Fruit fly (Drosophila melanogaster) Kc167 (cell line): ENCODE results near the gene Mrm2.

Source experiments
- Myc ChIP-seq: fragments of >200 bp; optimal IDR thresholded peaks from 2 replicates; lab custom pipeline; 2017; ENCODE audit warnings: missing external identifiers
- Sin3A ChIP-seq: fragments of >200 bp; optimal IDR thresholded peaks from 2 replicates; lab custom pipeline; 2018; ENCODE audit warnings: missing external identifiers
- h ChIP-seq: fragments of >200 bp; optimal IDR thresholded peaks from 3 replicates; lab custom pipeline; 2018; ENCODE audit warnings: missing external identifiers
- insv ChIP-seq: fragments of >200 bp; optimal IDR thresholded peaks from 3 replicates; lab custom pipeline; 2018; ENCODE audit warnings: missing external identifiers
- psq ChIP-seq: fragments of >200 bp; optimal IDR thresholded peaks from 2 replicates; lab custom pipeline; 2017; ENCODE audit warnings: missing external identifiers
- ttk ChIP-seq: sonication (Bioruptor generic); optimal IDR thresholded peaks from 2 replicates; lab custom pipeline; 2017; ENCODE audit warnings: missing external identifiers

Mrm2 gene

dm6 chr3R:19860996-19861719, at the start of gene Mrm2, which contains the start of gene Ire1:
Gene Mrm2, plus strand, starts transcription at chr3R:19861610.
Gene Ire1, minus strand, starts transcription at chr3R:19861291.
- TF ChIP-seq ttk (no peak), insv (lab: Kevin White, UChicago) (no peak), h (lab: Kevin White, UChicago) (no peak), psq (lab: Kevin White, UChicago) (no peak), Sin3A (lab: Kevin White, UChicago) (no peak), Myc (lab: Kevin White, UChicago) (no peak)

- TF ChIP-seq insv (lab: Kevin White, UChicago) (no peak), ttk (no peak), Myc (lab: Kevin White, UChicago) (no peak), h (lab: Kevin White, UChicago) (no peak), Sin3A (lab: Kevin White, UChicago) (no peak), psq (lab: Kevin White, UChicago) (no peak)
Measured at dm6 chr3R:19812472-19812871, 48.9 kb upstream of the Mrm2 start.

dm6 chr3R:19813217-19813616, 48.2 kb upstream of the Mrm2 start:
- TF ChIP-seq Myc (lab: Kevin White, UChicago) = no peak
- TF ChIP-seq ttk = no peak
- no peak for TF ChIP-seq psq (lab: Kevin White, UChicago)
- no peak for TF ChIP-seq insv (lab: Kevin White, UChicago)
- no peak for TF ChIP-seq Sin3A (lab: Kevin White, UChicago)
- no peak for TF ChIP-seq h (lab: Kevin White, UChicago)

DNA sequence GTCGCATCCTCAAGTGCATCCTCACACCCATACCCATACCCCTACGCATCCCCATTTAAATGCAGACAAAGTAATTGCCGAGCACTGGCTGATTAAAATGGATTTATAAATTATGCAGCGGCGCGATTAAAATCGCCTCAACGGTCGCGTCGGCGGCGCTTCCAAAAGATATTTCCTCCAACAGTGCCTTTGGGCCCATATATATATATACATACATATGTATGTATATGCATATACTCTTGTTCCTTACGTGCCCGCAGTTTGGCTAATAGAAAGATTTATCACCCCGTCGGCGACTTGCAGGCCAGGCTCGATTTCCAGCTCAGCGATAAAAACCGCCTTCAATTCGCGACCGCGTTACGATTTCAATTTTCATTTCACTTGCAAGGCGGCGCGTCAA, 44.7 kb upstream of the Mrm2 start:
- no peak for TF ChIP-seq Myc (lab: Kevin White, UChicago)
- no peak for TF ChIP-seq Sin3A (lab: Kevin White, UChicago)
- no peak for TF ChIP-seq psq (lab: Kevin White, UChicago)

- no peak for TF ChIP-seq insv (lab: Kevin White, UChicago)
- no peak for TF ChIP-seq h (lab: Kevin White, UChicago)
- no peak for TF ChIP-seq Myc (lab: Kevin White, UChicago)
- no peak for TF ChIP-seq ttk
- TF ChIP-seq psq (lab: Kevin White, UChicago) = no peak
- no peak for TF ChIP-seq Sin3A (lab: Kevin White, UChicago)
Measured at dm6 chr3R:19820994-19821393, 40.4 kb upstream of the Mrm2 start.

DNA sequence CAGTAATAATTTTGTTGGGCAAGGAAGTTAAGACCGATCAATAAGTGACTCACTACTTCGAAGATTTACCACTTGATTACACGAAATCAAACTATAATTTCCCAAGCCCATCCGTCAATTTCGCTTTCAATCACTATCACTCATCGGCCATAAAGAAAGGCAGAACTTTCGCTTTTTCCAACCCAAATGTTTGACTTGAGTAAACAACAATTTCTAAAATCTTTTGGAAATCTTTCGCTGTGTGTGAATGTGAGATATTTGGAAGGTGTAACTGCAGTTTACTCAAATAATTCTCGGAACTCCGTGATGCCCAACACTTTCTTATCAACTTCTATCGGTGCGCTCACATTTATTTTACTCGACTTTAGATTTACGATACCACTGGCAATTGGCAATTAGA, 39.3 kb upstream of the Mrm2 start:
- no peak for TF ChIP-seq Sin3A (lab: Kevin White, UChicago)
- TF ChIP-seq ttk = no peak

- TF ChIP-seq h (lab: Kevin White, UChicago) = no peak
- no peak for TF ChIP-seq Myc (lab: Kevin White, UChicago)
- no peak for TF ChIP-seq ttk
- no peak for TF ChIP-seq Sin3A (lab: Kevin White, UChicago)
- no peak for TF ChIP-seq psq (lab: Kevin White, UChicago)
- TF ChIP-seq insv (lab: Kevin White, UChicago) = no peak
Measured at dm6 chr3R:19824480-19824879, 36.9 kb upstream of the Mrm2 start.

DNA sequence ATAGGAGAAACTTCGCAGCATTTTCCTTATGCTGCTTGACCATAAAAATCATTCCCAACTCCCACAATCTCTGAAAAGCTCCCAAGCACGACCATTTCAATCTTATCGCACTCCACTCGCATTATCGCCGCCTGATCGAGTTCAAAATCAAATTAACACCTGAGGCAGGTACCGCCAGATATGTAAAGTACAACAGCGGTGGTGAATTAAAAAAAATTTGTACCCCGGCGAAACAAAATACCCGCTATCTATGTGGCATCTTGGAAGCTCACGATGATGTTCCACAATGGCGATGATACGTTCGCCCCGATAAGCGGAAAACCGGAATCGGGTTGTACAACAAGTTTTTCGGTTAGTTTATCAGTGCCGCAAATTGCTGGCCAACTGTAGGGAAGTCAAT, 35.1 kb upstream of the Mrm2 start:
- no peak for TF ChIP-seq h (lab: Kevin White, UChicago)

dm6 chr3R:19826806-19827328, 34.5 kb upstream of the Mrm2 start:
- TF ChIP-seq psq (lab: Kevin White, UChicago) (no peak), ttk (no peak), insv (lab: Kevin White, UChicago) (no peak), Myc (lab: Kevin White, UChicago) (no peak)

DNA sequence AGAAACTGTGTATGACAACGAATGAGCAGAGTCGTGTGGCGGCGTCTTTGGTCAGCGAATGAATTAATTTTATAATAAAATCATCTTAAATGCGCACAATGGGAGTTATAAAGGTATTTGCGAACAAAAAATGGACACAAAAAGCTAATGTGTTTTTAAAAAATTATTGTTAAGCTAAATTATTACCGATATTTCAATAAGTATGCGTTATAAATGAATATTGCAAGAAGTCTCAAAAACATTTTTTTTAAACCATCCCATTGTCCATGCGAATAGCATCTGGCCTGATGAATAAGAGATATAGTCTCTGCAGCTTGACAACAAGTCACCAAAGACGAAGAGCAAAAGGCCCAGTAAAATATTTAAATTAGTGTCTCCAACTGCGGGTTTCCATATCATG, 30.4 kb upstream of the Mrm2 start:
- no peak for TF ChIP-seq insv (lab: Kevin White, UChicago)
- no peak for TF ChIP-seq h (lab: Kevin White, UChicago)

DNA sequence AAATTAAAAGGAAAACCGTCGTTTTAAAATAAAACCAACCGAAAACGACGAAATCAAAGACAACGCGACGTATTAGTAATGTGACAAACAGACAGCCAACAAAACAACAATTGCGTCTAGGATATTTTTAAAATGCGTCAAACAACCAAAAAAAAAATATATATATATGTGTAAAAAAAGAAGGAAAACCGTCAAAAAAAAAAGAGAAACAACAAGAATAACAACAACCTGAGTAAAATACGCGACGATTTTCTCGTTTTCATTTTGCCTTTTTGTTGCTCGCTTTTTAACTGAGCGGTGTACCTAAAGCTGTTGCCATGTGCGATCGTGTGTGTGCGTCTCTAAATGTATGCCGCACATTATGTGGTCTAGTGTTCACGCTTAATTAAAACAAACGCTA, 27.9 kb upstream of the Mrm2 start:
- TF ChIP-seq insv (lab: Kevin White, UChicago) (no peak), psq (lab: Kevin White, UChicago) (no peak), ttk (no peak), h (lab: Kevin White, UChicago) (no peak), Myc (lab: Kevin White, UChicago) (no peak), Sin3A (lab: Kevin White, UChicago) (no peak)

DNA sequence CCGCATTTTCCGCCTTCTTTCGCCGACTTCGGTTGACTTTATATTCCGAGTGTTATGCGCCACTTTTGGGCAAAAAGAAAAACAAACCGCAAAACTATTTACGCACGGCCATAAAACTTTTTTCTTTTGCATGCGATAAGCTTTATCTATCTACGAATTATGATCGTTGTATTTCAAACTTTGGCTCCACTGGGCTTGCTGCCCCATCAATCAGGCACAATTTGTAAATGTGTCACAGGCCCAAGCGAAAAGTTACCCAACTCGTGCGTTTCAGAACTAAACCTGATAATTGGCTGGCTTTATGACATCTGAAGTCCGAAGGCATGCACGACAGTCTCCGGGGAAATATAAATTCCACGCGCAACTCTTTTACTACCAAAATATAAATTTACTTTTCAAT, 27.4 kb upstream of the Mrm2 start:
- no peak for TF ChIP-seq h (lab: Kevin White, UChicago)
- TF ChIP-seq psq (lab: Kevin White, UChicago) = no peak
- TF ChIP-seq ttk = no peak
- no peak for TF ChIP-seq Myc (lab: Kevin White, UChicago)
- no peak for TF ChIP-seq insv (lab: Kevin White, UChicago)
- TF ChIP-seq Sin3A (lab: Kevin White, UChicago) = no peak

- TF ChIP-seq ttk (no peak), Myc (lab: Kevin White, UChicago) (no peak), h (lab: Kevin White, UChicago) (no peak), psq (lab: Kevin White, UChicago) (no peak), Sin3A (lab: Kevin White, UChicago) (no peak), insv (lab: Kevin White, UChicago) (no peak)
Measured at dm6 chr3R:19834982-19835381, 26.4 kb upstream of the Mrm2 start.
